Fruit fly (Drosophila melanogaster): ENCODE measurements around the gene Marcal1.

The Marcal1 gene

dm6 chr2L:4973731-4974415 lies 18.6 kb downstream of the Marcal1 start, which contains the start of gene mRpL28 (continued):
- TF ChIP-seq Sry-δ (GFP tag; optimal IDR thresholded peaks at IDR 0.05): no peak
- no peak for TF ChIP-seq CG10462 (GFP tag; optimal IDR thresholded peaks at IDR 0.05)
- TF ChIP-seq abd-A (tag; optimal IDR thresholded peaks at IDR 0.05): no peak
- TF ChIP-seq NfI (GFP tag; optimal IDR thresholded peaks at IDR 0.05): no peak
- no peak for TF ChIP-seq cas (GFP tag; IDR thresholded peaks at IDR 0.05)
- no peak for TF ChIP-seq CG8478 (optimal IDR thresholded peaks at IDR 0.05)
- no peak for TF ChIP-seq Stat92E (GFP tag; optimal IDR thresholded peaks at IDR 0.05)
- no peak for TF ChIP-seq Max (GFP tag; optimal IDR thresholded peaks at IDR 0.05)
- no peak for TF ChIP-seq gsb (GFP tag; IDR thresholded peaks at IDR 0.05)
- TF ChIP-seq CG12104 (GFP tag; optimal IDR thresholded peaks at IDR 0.05): no peak
- TF ChIP-seq Deaf1 (tag; optimal IDR thresholded peaks at IDR 0.05): no peak
- TF ChIP-seq unc-4 (GFP tag; IDR thresholded peaks at IDR 0.05; ENCODE audit: partially characterized antibody): peak; percentile 54
- TF ChIP-seq CG10274 (GFP tag; optimal IDR thresholded peaks at IDR 0.05): no peak
- TF ChIP-seq pho (GFP tag; optimal IDR thresholded peaks at IDR 0.05): no peak
- no peak for TF ChIP-seq CG2875 (GFP tag; optimal IDR thresholded peaks at IDR 0.05)
- no peak for TF ChIP-seq Oaz (GFP tag; IDR thresholded peaks at IDR 0.05)
- TF ChIP-seq CG4854 (GFP tag; optimal IDR thresholded peaks at IDR 0.05): no peak
- no peak for TF ChIP-seq CG14667 (GFP tag; IDR thresholded peaks at IDR 0.05)
- no peak for TF ChIP-seq Optix (GFP tag; IDR thresholded peaks at IDR 0.05)
- no peak for TF ChIP-seq Nf-YA (GFP tag; IDR thresholded peaks at IDR 0.05)
- no peak for TF ChIP-seq gcm2 (GFP tag; optimal IDR thresholded peaks at IDR 0.05)
- TF ChIP-seq CG31388 (GFP tag; optimal IDR thresholded peaks at IDR 0.05): no peak
- no peak for TF ChIP-seq nom (GFP tag; optimal IDR thresholded peaks at IDR 0.05)
- TF ChIP-seq CG7786 (GFP tag; optimal IDR thresholded peaks at IDR 0.05): no peak
- no peak for TF ChIP-seq Drgx (GFP tag; IDR thresholded peaks at IDR 0.05)
- no peak for TF ChIP-seq CG12155 (GFP tag; optimal IDR thresholded peaks at IDR 0.05)
- peak; percentile 41 for TF ChIP-seq CG2712 (tag; optimal IDR thresholded peaks at IDR 0.05)
- TF ChIP-seq ssp (GFP tag; IDR thresholded peaks at IDR 0.05): no peak
- TF ChIP-seq CG43689 (GFP tag; IDR thresholded peaks at IDR 0.05): no peak
- TF ChIP-seq schlank (tag; optimal IDR thresholded peaks at IDR 0.05): no peak
- TF ChIP-seq toy (GFP tag; IDR thresholded peaks at IDR 0.05): no peak
- no peak for TF ChIP-seq CG12299 (tag; optimal IDR thresholded peaks at IDR 0.05)
- no peak for TF ChIP-seq onecut (GFP tag; IDR thresholded peaks at IDR 0.05)
- TF ChIP-seq Asciz (GFP tag; optimal IDR thresholded peaks at IDR 0.05): no peak
- TF ChIP-seq ro (GFP tag; IDR thresholded peaks at IDR 0.05): no peak
- no peak for TF ChIP-seq Hmx (GFP tag; optimal IDR thresholded peaks at IDR 0.05)
- TF ChIP-seq caup (GFP tag; optimal IDR thresholded peaks at IDR 0.05; ENCODE audit: severe bottlenecking): no peak
- no peak for TF ChIP-seq tll (GFP tag; optimal IDR thresholded peaks at IDR 0.05)
- TF ChIP-seq CG18599 (GFP tag; optimal IDR thresholded peaks at IDR 0.05): no peak
- no peak for TF ChIP-seq CG12942 (GFP tag; optimal IDR thresholded peaks at IDR 0.05)
- TF ChIP-seq odd (GFP tag; optimal IDR thresholded peaks at IDR 0.05): no peak
- no peak for TF ChIP-seq CG15073 (GFP tag; optimal IDR thresholded peaks at IDR 0.05)
- no peak for TF ChIP-seq CG17568 (GFP tag; optimal IDR thresholded peaks at IDR 0.05)
- TF ChIP-seq CG4707 (GFP tag; optimal IDR thresholded peaks at IDR 0.05): no peak
- TF ChIP-seq CG12744 (GFP tag; optimal IDR thresholded peaks at IDR 0.05): no peak
- no peak for TF ChIP-seq CG6813 (GFP tag; optimal IDR thresholded peaks at IDR 0.05)
- TF ChIP-seq Sox102F (GFP tag; optimal IDR thresholded peaks at IDR 0.05): no peak
- TF ChIP-seq yki (optimal IDR thresholded peaks at IDR 0.05): no peak
- TF ChIP-seq CG12071 (GFP tag; optimal IDR thresholded peaks at IDR 0.05): no peak
- TF ChIP-seq Six4 (GFP tag; optimal IDR thresholded peaks at IDR 0.05): no peak
- 0 out of 2 replicates have a peak, but pooled peaks have one; percentile 4 for TF ChIP-seq CG6689 (GFP tag; IDR thresholded peaks at IDR 0.05)

Measured in whole organism, embryonic.